Fruit fly (Drosophila melanogaster): ENCODE measurements around the gene CG13255.
A peak's percentile ranks its signal among the peaks of the same experiment; 100 is the strongest.

CG13255 gene

dm6 chr3L:20827962-20828361 is 9.3 kb upstream of the CG13255 start:
- no peak for TF ChIP-seq mld (GFP tag; IDR thresholded peaks at IDR 0.05; ENCODE audit: partially characterized antibody)
- no peak for TF ChIP-seq CG6272 (GFP tag; IDR thresholded peaks at IDR 0.05)
- no peak for TF ChIP-seq CG7987 (GFP tag; optimal IDR thresholded peaks at IDR 0.05)
- TF ChIP-seq cg (GFP tag; optimal IDR thresholded peaks at IDR 0.05), result peak; percentile 30
- 0 out of 2 replicates have a peak, but pooled peaks have one; percentile 22 for TF ChIP-seq Bgb (GFP tag; IDR thresholded peaks at IDR 0.05; ENCODE audit: partially characterized antibody)
- TF ChIP-seq Ets65A (GFP tag), result peak; percentile 45
- TF ChIP-seq ara (GFP tag; IDR thresholded peaks at IDR 0.05), result 0 out of 2 replicates have a peak, but pooled peaks have one; percentile 6
- TF ChIP-seq CG11695 (GFP tag; IDR thresholded peaks at IDR 0.05), result 0 out of 3 replicates have a peak, but pooled peaks have one; percentile 20
- no peak for TF ChIP-seq CG10543 (GFP tag; optimal IDR thresholded peaks at IDR 0.05)
- peak; percentile 94 for TF ChIP-seq Adf1 (GFP tag; IDR thresholded peaks at IDR 0.05)

dm6 chr3L:20830361-20830760 is 6.9 kb upstream of the CG13255 start:
- TF ChIP-seq CG8290 (GFP tag; optimal IDR thresholded peaks at IDR 0.05) (no peak), CG8290 (tag; optimal IDR thresholded peaks at IDR 0.05) (peak in 1 of 2 experiments; percentile 10), CG34224 (GFP tag; IDR thresholded peaks at IDR 0.05; ENCODE audit: partially characterized antibody) (peak; percentile 24; the same call in 1 of the 3 replicates), lab (GFP tag; optimal IDR thresholded peaks at IDR 0.05) (peak; percentile 10), sd (tag; optimal IDR thresholded peaks at IDR 0.05) (no peak), Pdp1 (GFP tag; optimal IDR thresholded peaks at IDR 0.05) (peak in 1 of 2 experiments; percentile 16), sug (tag; optimal IDR thresholded peaks at IDR 0.05) (peak; percentile 44), mirr (GFP tag; optimal IDR thresholded peaks at IDR 0.05) (peak; percentile 38), lilli (GFP tag; optimal IDR thresholded peaks at IDR 0.05) (no peak), ranshi (GFP tag; IDR thresholded peaks at IDR 0.05) (no peak), slbo (GFP tag; IDR thresholded peaks at IDR 0.05) (no peak), CG4854 (GFP tag; optimal IDR thresholded peaks at IDR 0.05) (no peak), caup (GFP tag; optimal IDR thresholded peaks at IDR 0.05; ENCODE audit: severe bottlenecking) (peak; percentile 65), CG13894 (tag; optimal IDR thresholded peaks at IDR 0.05) (peak; percentile 12), luna (GFP tag; optimal IDR thresholded peaks at IDR 0.05) (no peak), br (optimal IDR thresholded peaks at IDR 0.05) (no peak), Kr (GFP tag; optimal IDR thresholded peaks at IDR 0.05) (no peak), CG7963 (GFP tag; IDR thresholded peaks at IDR 0.05; ENCODE audit: partially characterized antibody) (0 out of 3 replicates have a peak, but pooled peaks have one; percentile 22), exex (tag; optimal IDR thresholded peaks at IDR 0.05) (peak; percentile 80)

dm6 chr3L:20834150-20834549 is 3.1 kb upstream of the CG13255 start:
- no peak for TF ChIP-seq emc (GFP tag; optimal IDR thresholded peaks at IDR 0.05)
- no peak for TF ChIP-seq ara (GFP tag; IDR thresholded peaks at IDR 0.05)
- no peak for TF ChIP-seq Taf1 (GFP tag; IDR thresholded peaks at IDR 0.05)
- no peak for TF ChIP-seq slp2 (GFP tag; optimal IDR thresholded peaks at IDR 0.05)
- no peak for TF ChIP-seq fd64A (GFP tag; optimal IDR thresholded peaks at IDR 0.05)
- no peak for TF ChIP-seq CG18599 (GFP tag; optimal IDR thresholded peaks at IDR 0.05)
- TF ChIP-seq Pdp1 (GFP tag; optimal IDR thresholded peaks at IDR 0.05), result peak in 1 of 2 experiments; percentile 91
- no peak for TF ChIP-seq chn (GFP tag; optimal IDR thresholded peaks at IDR 0.05)

- no peak for TF ChIP-seq CG11695 (GFP tag; IDR thresholded peaks at IDR 0.05)
- no peak for TF ChIP-seq HHEX (GFP tag; optimal IDR thresholded peaks at IDR 0.05)
- no peak for TF ChIP-seq CG8765 (GFP tag; IDR thresholded peaks at IDR 0.05)
- no peak for TF ChIP-seq dmrt11E (tag; optimal IDR thresholded peaks at IDR 0.05)
- TF ChIP-seq CG33557 (GFP tag; optimal IDR thresholded peaks at IDR 0.05), result no peak
Measured at dm6 chr3L:20835882-20836281, 1.4 kb upstream of the CG13255 start, which contains the start of gene CG3288. TSS of gene CG3288 (plus strand) at chr3L:20836182.

Measured in whole organism, embryonic.